Fruit fly (Drosophila melanogaster) whole organism, embryonic: ENCODE data around the gene CG5080.

Source experiments
- Aef1 ChIP-seq: fragments of 200-800 bp; sonication (Bioruptor generic); IDR thresholded peaks from 3 replicates; pipeline ENCODE4 v1.3.6; 2022; ENCODE audit warnings: missing biosample characterization, missing genetic modification characterization
- Awh ChIP-seq: fragments of 200-800 bp; sonication (Bioruptor generic); IDR thresholded peaks from 2 replicates; pipeline ENCODE4, ENCODE4 v1.3.6; 2022; ENCODE audit warnings: missing biosample characterization, missing genetic modification characterization
- Bteb2 ChIP-seq: fragments of 200-800 bp; sonication (Bioruptor generic); optimal IDR thresholded peaks from 2 replicates; lab custom pipeline; 2016; ENCODE audit warnings: missing biosample characterization, missing genetic modification characterization
- CG10321 ChIP-seq: fragments of 200-800 bp; sonication (Bioruptor generic); IDR thresholded peaks from 2 replicates; pipeline ENCODE4 v1.3.6; 2022; ENCODE audit warnings: missing biosample characterization, missing genetic modification characterization
- CG11093 ChIP-seq: fragments of 200-800 bp; sonication (Bioruptor generic); IDR thresholded peaks from 3 replicates; pipeline ENCODE4 v1.3.6; 2022; ENCODE audit warnings: missing biosample characterization, missing genetic modification characterization
- CG11560 ChIP-seq: fragments of 200-800 bp; sonication (Bioruptor generic); IDR thresholded peaks from 3 replicates; pipeline ENCODE4 v1.3.6; 2022; ENCODE audit warnings: missing biosample characterization, missing genetic modification characterization
- CG13894 ChIP-seq: fragments of 200-800 bp; sonication (Bioruptor generic); optimal IDR thresholded peaks from 3 replicates; lab custom pipeline; 2018; ENCODE audit warnings: missing biosample characterization, mild to moderate bottlenecking, missing genetic modification characterization, moderate library complexity
- CG3163 ChIP-seq: fragments of 200-800 bp; sonication (Bioruptor generic); optimal IDR thresholded peaks from 3 replicates; lab custom pipeline; 2016; ENCODE audit warnings: missing biosample characterization, missing genetic modification characterization
- CG32767 ChIP-seq: fragments of 200-800 bp; sonication (Bioruptor generic); IDR thresholded peaks from 2 replicates; pipeline ENCODE4 v1.3.6; 2022; ENCODE audit warnings: missing biosample characterization, missing genetic modification characterization
- CG33557 ChIP-seq: fragments of 200-800 bp; sonication (Bioruptor generic); optimal IDR thresholded peaks from 2 replicates; lab custom pipeline; 2019; ENCODE audit warnings: missing biosample characterization, mild to moderate bottlenecking, missing genetic modification characterization, moderate library complexity
- CG6791 ChIP-seq: fragments of 200-800 bp; sonication (Bioruptor generic); IDR thresholded peaks from 3 replicates; pipeline ENCODE4 v1.3.6; 2022; ENCODE audit warnings: missing biosample characterization, missing genetic modification characterization; ENCODE audit not compliant: partially characterized antibody
- CG7372 ChIP-seq: fragments of 200-800 bp; sonication (Bioruptor generic); IDR thresholded peaks from 2 replicates; pipeline ENCODE4 v1.3.6; 2022; ENCODE audit warnings: missing biosample characterization, missing genetic modification characterization
- CG7963 ChIP-seq: fragments of 200-800 bp; sonication (Bioruptor generic); IDR thresholded peaks from 3 replicates; pipeline ENCODE4 v1.3.6; 2022; ENCODE audit warnings: missing biosample characterization, missing genetic modification characterization; ENCODE audit not compliant: partially characterized antibody
- CG8359 ChIP-seq: fragments of 200-800 bp; sonication (Bioruptor generic); optimal IDR thresholded peaks from 2 replicates; lab custom pipeline; 2017; ENCODE audit warnings: missing biosample characterization, mild to moderate bottlenecking, missing genetic modification characterization, borderline replicate concordance
- CG9797 ChIP-seq: fragments of 200-800 bp; sonication (Bioruptor generic); optimal IDR thresholded peaks from 3 replicates; lab custom pipeline; 2018; ENCODE audit warnings: missing biosample characterization, mild to moderate bottlenecking, missing genetic modification characterization
- CG9817 ChIP-seq: fragments of 200-800 bp; sonication (Bioruptor generic); optimal IDR thresholded peaks from 2 replicates; lab custom pipeline; 2018; ENCODE audit warnings: missing biosample characterization, mild to moderate bottlenecking, missing genetic modification characterization, moderate library complexity
- D ChIP-seq, 2 experiments: fragments of 200-800 bp in 1 of 2; fragments of >200 bp in 1 of 2; sonication (Bioruptor generic) in 1 of 2; optimal IDR thresholded peaks; 2 replicates in 1 of 2; 3 replicates in 1 of 2; lab custom pipeline; 2017; ENCODE audit warnings: mild to moderate bottlenecking in 1 of 2, missing biosample characterization in 1 of 2, missing genetic modification characterization in 1 of 2, missing genetic modification reagents in 1 of 2
- Eip74EF ChIP-seq, 2 experiments: fragments of 200-800 bp in 1 of 2; fragments of >200 bp in 1 of 2; sonication (Bioruptor generic) in 1 of 2; optimal IDR thresholded peaks; 2 replicates each; lab custom pipeline; 2017 to 2019; ENCODE audit warnings: missing biosample characterization in 2 of 2, missing genetic modification characterization in 2 of 2, mild to moderate bottlenecking in 1 of 2, moderate library complexity in 1 of 2
- Elba2 ChIP-seq: fragments of 200-800 bp; sonication (Bioruptor generic); optimal IDR thresholded peaks from 3 replicates; lab custom pipeline; 2016; ENCODE audit warnings: missing biosample characterization, missing genetic modification characterization
- Fer3 ChIP-seq: fragments of 200-800 bp; sonication (Bioruptor generic); optimal IDR thresholded peaks from 2 replicates; lab custom pipeline; 2018; ENCODE audit warnings: missing biosample characterization, mild to moderate bottlenecking, missing genetic modification characterization, moderate library complexity
- GATAe ChIP-seq: fragments of 200-800 bp; sonication (Bioruptor generic); conservative IDR thresholded peaks from 2 replicates; pipeline ENCODE4 v1.3.6; 2022; ENCODE audit warnings: missing biosample characterization, missing genetic modification characterization
- Hand ChIP-seq: fragments of 200-800 bp; sonication (Bioruptor generic); optimal IDR thresholded peaks from 2 replicates; lab custom pipeline; 2017; ENCODE audit warnings: mild to moderate bottlenecking, missing biosample characterization, missing genetic modification reagents, missing genetic modification characterization
- Hr78 ChIP-seq, 2 experiments: fragments of 200-800 bp in 1 of 2; fragments of >200 bp in 1 of 2; sonication (Bioruptor generic) in 1 of 2; optimal IDR thresholded peaks; 2 replicates each; lab custom pipeline; 2017 to 2019; ENCODE audit warnings: missing biosample characterization in 2 of 2, missing genetic modification characterization in 2 of 2, mild to moderate bottlenecking in 1 of 2, moderate library complexity in 1 of 2
- NFAT ChIP-seq: fragments of 200-800 bp; sonication (Bioruptor generic); IDR thresholded peaks from 2 replicates; pipeline ENCODE4 v1.3.6; 2022; ENCODE audit warnings: missing biosample characterization, missing genetic modification characterization
- PHDP ChIP-seq: fragments of 200-800 bp; sonication (Bioruptor generic); optimal IDR thresholded peaks from 3 replicates; lab custom pipeline; 2018; ENCODE audit warnings: missing biosample characterization, mild to moderate bottlenecking, missing genetic modification characterization, moderate library complexity
- Sin3A ChIP-seq: fragments of >200 bp; optimal IDR thresholded peaks from 2 replicates; lab custom pipeline; 2018
- Sox100B ChIP-seq: fragments of 200-800 bp; sonication (Bioruptor generic); optimal IDR thresholded peaks from 3 replicates; lab custom pipeline; 2018; ENCODE audit warnings: missing biosample characterization, mild to moderate bottlenecking, missing genetic modification characterization
- Taf1 ChIP-seq: fragments of 200-800 bp; sonication (Bioruptor generic); IDR thresholded peaks from 2 replicates; pipeline ENCODE4 v1.3.6; 2022; ENCODE audit warnings: missing biosample characterization, missing genetic modification characterization
- al ChIP-seq: fragments of 200-800 bp; sonication (Bioruptor generic); IDR thresholded peaks from 2 replicates; pipeline ENCODE4 v1.3.6; 2022; ENCODE audit warnings: missing biosample characterization, missing genetic modification characterization
- bab2 ChIP-seq: fragments of 200-800 bp; sonication (Bioruptor generic); optimal IDR thresholded peaks from 2 replicates; lab custom pipeline; 2016; ENCODE audit warnings: missing biosample characterization, missing genetic modification characterization
- br ChIP-seq: fragments of >200 bp; optimal IDR thresholded peaks from 2 replicates; lab custom pipeline; 2017
- cas ChIP-seq: fragments of 200-800 bp; sonication (Bioruptor generic); IDR thresholded peaks from 2 replicates; pipeline ENCODE4 v1.3.6; 2022; ENCODE audit warnings: missing biosample characterization, missing genetic modification characterization
- ci ChIP-seq: fragments of 200-800 bp; sonication (Bioruptor generic); IDR thresholded peaks from 3 replicates; pipeline ENCODE4 v1.3.6; 2022; ENCODE audit warnings: missing biosample characterization, missing genetic modification characterization
- cwo ChIP-seq: fragments of 200-800 bp; sonication (Bioruptor generic); optimal IDR thresholded peaks from 3 replicates; lab custom pipeline; 2017; ENCODE audit warnings: missing biosample characterization, missing genetic modification characterization, mild to moderate bottlenecking, moderate library complexity, missing genetic modification reagents
- eve ChIP-seq, 2 experiments: fragments of >200 bp; optimal IDR thresholded peaks; 2 replicates each; lab custom pipeline; 2017; ENCODE audit warnings: missing biosample characterization in 2 of 2, missing genetic modification characterization in 2 of 2
- fd102C ChIP-seq: fragments of 200-800 bp; sonication (Bioruptor generic); optimal IDR thresholded peaks from 2 replicates; lab custom pipeline; 2018; ENCODE audit warnings: missing biosample characterization, mild to moderate bottlenecking, missing genetic modification characterization, moderate library complexity
- gcm2 ChIP-seq: fragments of 200-800 bp; sonication (Bioruptor generic); optimal IDR thresholded peaks from 2 replicates; lab custom pipeline; 2016; ENCODE audit warnings: missing biosample characterization, missing genetic modification characterization
- grau ChIP-seq: fragments of 200-800 bp; optimal IDR thresholded peaks from 3 replicates; lab custom pipeline; 2019; ENCODE audit warnings: missing biosample characterization, mild to moderate bottlenecking, missing genetic modification characterization, moderate library complexity
- hth ChIP-seq: fragments of >200 bp; optimal IDR thresholded peaks from 2 replicates; lab custom pipeline; 2017; ENCODE audit warnings: inconsistent platforms
- inv ChIP-seq: fragments of 200-800 bp; sonication (Bioruptor generic); IDR thresholded peaks from 2 replicates; pipeline ENCODE4 v1.3.6; 2022; ENCODE audit warnings: missing biosample characterization, missing genetic modification characterization; ENCODE audit not compliant: partially characterized antibody
- kay ChIP-seq: fragments of 200-800 bp; sonication (Bioruptor generic); optimal IDR thresholded peaks from 2 replicates; lab custom pipeline; 2016; ENCODE audit warnings: missing biosample characterization, missing genetic modification characterization
- lilli ChIP-seq: fragments of 200-800 bp; sonication (Bioruptor generic); optimal IDR thresholded peaks from 3 replicates; lab custom pipeline; 2016; ENCODE audit warnings: missing biosample characterization, missing genetic modification characterization
- pzg ChIP-seq: fragments of 200-800 bp; sonication (Bioruptor generic); optimal IDR thresholded peaks from 3 replicates; lab custom pipeline; 2018; ENCODE audit warnings: missing biosample characterization, mild to moderate bottlenecking, missing genetic modification characterization, moderate library complexity
- schlank ChIP-seq: fragments of 200-800 bp; sonication (Bioruptor generic); optimal IDR thresholded peaks from 2 replicates; lab custom pipeline; 2018; ENCODE audit warnings: missing biosample characterization, mild to moderate bottlenecking, missing genetic modification characterization
- scrt ChIP-seq: fragments of 200-800 bp; sonication (Bioruptor generic); optimal IDR thresholded peaks from 2 replicates; lab custom pipeline; 2018; ENCODE audit warnings: missing biosample characterization, mild to moderate bottlenecking, missing genetic modification characterization, moderate library complexity
- shn ChIP-seq: fragments of 200-800 bp; sonication (Bioruptor generic); optimal IDR thresholded peaks from 3 replicates; lab custom pipeline; 2016; ENCODE audit warnings: missing biosample characterization, missing genetic modification characterization
- sim ChIP-seq: fragments of 200-800 bp; sonication (Bioruptor generic); IDR thresholded peaks from 2 replicates; pipeline ENCODE4 v1.3.6; 2022; ENCODE audit warnings: missing biosample characterization, missing genetic modification characterization
- ttk ChIP-seq: fragments of 200-800 bp; sonication (Bioruptor generic); IDR thresholded peaks from 2 replicates; pipeline ENCODE4 v2.1.2; 2022; ENCODE audit warnings: missing biosample characterization, missing genetic modification characterization
- tup ChIP-seq: fragments of 200-800 bp; sonication (Bioruptor generic); optimal IDR thresholded peaks from 2 replicates; lab custom pipeline; 2016; ENCODE audit warnings: missing biosample characterization, mild to moderate bottlenecking, missing genetic modification characterization, moderate library complexity
- wor ChIP-seq: fragments of 200-800 bp; sonication (Bioruptor generic); IDR thresholded peaks from 2 replicates; pipeline ENCODE4 v1.3.6; 2022; ENCODE audit warnings: missing biosample characterization, missing genetic modification characterization
- zfh2 ChIP-seq: fragments of 200-800 bp; sonication (Bioruptor generic); optimal IDR thresholded peaks from 2 replicates; lab custom pipeline; 2016; ENCODE audit warnings: missing biosample characterization, missing genetic modification characterization

Gene CG5080

dm6 chr2L:1150554-1150953 lies 13.1 kb downstream of the CG5080 start, which contains the start of the genes Tfb4 and Vps29 (continued):
- no peak for TF ChIP-seq Elba2 (GFP tag; lab: Kevin White, UChicago)
- no peak for TF ChIP-seq br
- TF ChIP-seq scrt (GFP tag; lab: Kevin White, UChicago): no peak
- no peak for TF ChIP-seq Eip74EF (GFP tag; optimal IDR thresholded peaks at IDR 0.05; lab: Kevin White, UChicago)
- TF ChIP-seq hth (lab: Kevin White, UChicago): no peak
- TF ChIP-seq cas (GFP tag; lab: Robert Waterston, UW): 0 out of 2 replicates have a peak, but pooled peaks have one; percentile 15
- TF ChIP-seq Awh (GFP tag; lab: Robert Waterston, UW): no peak
- TF ChIP-seq al (GFP tag; lab: Robert Waterston, UW): peak; percentile 38; the same call in 1 of the 2 replicates
- TF ChIP-seq wor (GFP tag; lab: Robert Waterston, UW): no peak
- TF ChIP-seq gcm2 (GFP tag; lab: Kevin White, UChicago): no peak
- TF ChIP-seq CG11093 (GFP tag; lab: Robert Waterston, UW): no peak
- no peak for TF ChIP-seq Hand (GFP tag; lab: Kevin White, UChicago)
- TF ChIP-seq CG8359: no peak
- TF ChIP-seq ttk: no peak
- peak; percentile 49 for TF ChIP-seq tup (GFP tag; lab: Kevin White, UChicago)
- peak; percentile 24; the same call in 1 of the 3 replicates for TF ChIP-seq Aef1
- TF ChIP-seq CG9797 (GFP tag; lab: Kevin White, UChicago): peak; percentile 7
- no peak for TF ChIP-seq Fer3 (tag; lab: Kevin White, UChicago)
- peak; percentile 18 for TF ChIP-seq shn (GFP tag; lab: Kevin White, UChicago)
- TF ChIP-seq pzg (GFP tag; lab: Kevin White, UChicago): peak; percentile 70
- TF ChIP-seq CG10321: no peak
- peak; percentile 94 for TF ChIP-seq CG6791
- no peak; the same call in 1 of the 2 replicates for TF ChIP-seq CG7372
- no peak for TF ChIP-seq cwo (GFP tag; lab: Kevin White, UChicago)
- no peak for TF ChIP-seq CG33557
- peak; percentile 68 for TF ChIP-seq inv (GFP tag; lab: Robert Waterston, UW)
- TF ChIP-seq Bteb2 (GFP tag; lab: Kevin White, UChicago): peak; percentile 32
- peak; percentile 84 for TF ChIP-seq zfh2 (GFP tag; lab: Kevin White, UChicago)
- no peak for TF ChIP-seq fd102C (GFP tag; lab: Kevin White, UChicago)
- TF ChIP-seq NFAT: peak; percentile 66; the same call in 1 of the 2 replicates
- TF ChIP-seq bab2 (GFP tag; lab: Kevin White, UChicago): peak; percentile 64
- TF ChIP-seq grau: no peak
- no peak for TF ChIP-seq CG9817 (tag; lab: Kevin White, UChicago)
- peak; percentile 87 for TF ChIP-seq ci (GFP tag; lab: Robert Waterston, UW)
- no peak for TF ChIP-seq Taf1
- no peak for TF ChIP-seq PHDP (tag; lab: Kevin White, UChicago)
- TF ChIP-seq D (optimal IDR thresholded peaks at IDR 0.05; lab: Kevin White, UChicago): no peak
- TF ChIP-seq D (GFP tag; optimal IDR thresholded peaks at IDR 0.05; lab: Kevin White, UChicago): no peak
- TF ChIP-seq Sin3A (lab: Kevin White, UChicago): no peak
- TF ChIP-seq CG32767 (GFP tag; lab: Robert Waterston, UW): no peak
- no peak for TF ChIP-seq Sox100B (GFP tag; lab: Kevin White, UChicago)
- TF ChIP-seq GATAe (GFP tag; lab: Robert Waterston, UW): no peak
- peak; percentile 82 for TF ChIP-seq lilli
- TF ChIP-seq eve (GFP tag; optimal IDR thresholded peaks at IDR 0.05; lab: Kevin White, UChicago): no peak
- TF ChIP-seq CG3163 (GFP tag; lab: Kevin White, UChicago): peak; percentile 11
- TF ChIP-seq sim (GFP tag; lab: Robert Waterston, UW): no peak
- TF ChIP-seq CG13894: no peak
- peak; percentile 96 for TF ChIP-seq CG7963 (GFP tag; lab: Robert Waterston, UW)
- TF ChIP-seq Hr78 (GFP tag; optimal IDR thresholded peaks at IDR 0.05; lab: Kevin White, UChicago): no peak
- no peak for TF ChIP-seq schlank (tag; lab: Kevin White, UChicago)
- no peak for TF ChIP-seq CG11560 (tag; lab: Robert Waterston, UW)
- no peak for TF ChIP-seq kay (GFP tag; lab: Kevin White, UChicago)
